Worm (Caenorhabditis elegans): Measurements from ENCODE around the gene nhr-46.

ce11 chrIV:5806348-5806747 is 48.7 kb upstream of the nhr-46 start:
- no peak for TF ChIP-seq aly-1 (tag; optimal IDR thresholded peaks at IDR 0.05)
- TF ChIP-seq tbx-11 (GFP tag; IDR thresholded peaks at IDR 0.05), result no peak
- TF ChIP-seq ama-1 (optimal IDR thresholded peaks at IDR 0.05), result no peak
- TF ChIP-seq scrt-1 (GFP tag; IDR thresholded peaks at IDR 0.05), result no peak
- TF ChIP-seq sea-1 (GFP tag; conservative IDR thresholded peaks at IDR 0.05), result no peak
- no peak for TF ChIP-seq ets-7 (tag; optimal IDR thresholded peaks at IDR 0.05)
- TF ChIP-seq hmg-4 (GFP tag; optimal IDR thresholded peaks at IDR 0.05), result no peak
- no peak for TF ChIP-seq B0310.2 (tag; optimal IDR thresholded peaks at IDR 0.05)
- no peak for TF ChIP-seq flt-1 (GFP tag; IDR thresholded peaks at IDR 0.05)
- TF ChIP-seq tbx-37 (GFP tag; conservative IDR thresholded peaks at IDR 0.05), result no peak
- no peak for TF ChIP-seq F13C5.2 (tag; optimal IDR thresholded peaks at IDR 0.05)
